Fruit fly (Drosophila melanogaster) whole organism, pupa: ENCODE data around the gene SoxN.

Experiments used
- CG12605 ChIP-seq: fragments of 200-800 bp; sonication (Bioruptor generic); IDR thresholded peaks from 2 replicates; pipeline ENCODE4 v1.3.6; 2022; ENCODE audit warnings: missing biosample characterization, missing genetic modification characterization
- CG8301 ChIP-seq: fragments of 200-800 bp; sonication (Bioruptor generic); optimal IDR thresholded peaks from 2 replicates; lab custom pipeline; 2018; ENCODE audit warnings: missing biosample characterization, mild to moderate bottlenecking, missing genetic modification characterization
- Ets98B ChIP-seq: fragments of 200-800 bp; sonication (Bioruptor generic); IDR thresholded peaks from 2 replicates; pipeline ENCODE4 v1.3.6; 2022; ENCODE audit warnings: missing biosample characterization, missing genetic modification characterization
- Pif1A ChIP-seq: fragments of 200-800 bp; sonication (Bioruptor generic); optimal IDR thresholded peaks from 3 replicates; lab custom pipeline; 2016; ENCODE audit warnings: missing biosample characterization, missing genetic modification characterization

DNA sequence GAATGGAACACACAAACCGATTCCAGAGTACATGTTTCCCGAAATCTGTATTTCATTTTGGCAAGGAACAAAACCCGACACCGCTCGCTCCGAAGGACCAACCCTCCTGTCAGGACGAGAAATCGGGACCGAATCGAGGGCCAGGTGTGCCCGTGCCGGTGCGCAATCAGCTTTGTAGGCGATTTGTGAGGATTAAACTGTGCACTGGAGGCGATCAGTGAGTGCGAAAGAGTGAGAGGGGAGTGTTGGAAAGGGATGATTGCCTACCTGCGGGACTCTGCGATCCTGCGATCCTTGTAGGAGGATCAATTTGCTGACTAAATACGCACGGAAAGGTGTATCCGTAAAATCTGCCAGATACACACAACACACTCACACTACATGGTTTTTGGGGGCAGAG is 15.6 kb upstream of the SoxN start:
- TF ChIP-seq Ets98B (no peak), CG8301 (tag; lab: Kevin White, UChicago) (no peak), CG12605 (GFP tag; lab: Robert Waterston, UW) (no peak), Pif1A (GFP tag; lab: Kevin White, UChicago) (no peak)
